Fruit fly (Drosophila melanogaster): ENCODE results near the gene Unc50.

The Unc50 gene

dm6 chr3R:8676560-8677000, at the start of gene Unc50, which contains the start of the genes CG11755 and CG8043:
Gene Unc50, minus strand, starts transcription at chr3R:8676613.
Gene CG11755, plus strand, starts transcription at chr3R:8676915.
Gene CG8043, plus strand, starts transcription at chr3R:8676915.
- TF ChIP-seq Myc (optimal IDR thresholded peaks at IDR 0.05) (no peak), insv (optimal IDR thresholded peaks at IDR 0.05) (no peak), psq (optimal IDR thresholded peaks at IDR 0.05) (no peak), Sin3A (optimal IDR thresholded peaks at IDR 0.05) (no peak), ttk (optimal IDR thresholded peaks at IDR 0.05) (no peak), h (optimal IDR thresholded peaks at IDR 0.05) (no peak)

- TF ChIP-seq insv (optimal IDR thresholded peaks at IDR 0.05), result no peak
- no peak for TF ChIP-seq Myc (optimal IDR thresholded peaks at IDR 0.05)
- TF ChIP-seq h (optimal IDR thresholded peaks at IDR 0.05), result no peak
- no peak for TF ChIP-seq ttk (optimal IDR thresholded peaks at IDR 0.05)
These were observed 48.8 kb upstream of the Unc50 start, which contains the start of gene ouib for dm6 chr3R:8725179-8725578. Gene ouib, plus strand, starts transcription at chr3R:8725479.

dm6 chr3R:8722962-8723548, 46.6 kb upstream of the Unc50 start, which contains the start of gene nom:
Gene nom, plus strand, starts transcription at chr3R:8723174.
- TF ChIP-seq Myc (optimal IDR thresholded peaks at IDR 0.05), result no peak
- TF ChIP-seq h (optimal IDR thresholded peaks at IDR 0.05), result no peak
- no peak for TF ChIP-seq Sin3A (optimal IDR thresholded peaks at IDR 0.05)

dm6 chr3R:8721071-8721470, 44.7 kb upstream of the Unc50 start, which contains the start of gene CG8136:
Gene CG8136, plus strand, starts transcription at chr3R:8721371.
- TF ChIP-seq psq (optimal IDR thresholded peaks at IDR 0.05) (no peak), Myc (optimal IDR thresholded peaks at IDR 0.05) (no peak), ttk (optimal IDR thresholded peaks at IDR 0.05) (no peak), insv (optimal IDR thresholded peaks at IDR 0.05) (no peak), Sin3A (optimal IDR thresholded peaks at IDR 0.05) (no peak), h (optimal IDR thresholded peaks at IDR 0.05) (no peak)

- no peak for TF ChIP-seq insv (optimal IDR thresholded peaks at IDR 0.05)
- TF ChIP-seq psq (optimal IDR thresholded peaks at IDR 0.05), result no peak
- TF ChIP-seq Sin3A (optimal IDR thresholded peaks at IDR 0.05), result no peak
- no peak for TF ChIP-seq Myc (optimal IDR thresholded peaks at IDR 0.05)
- TF ChIP-seq h (optimal IDR thresholded peaks at IDR 0.05), result no peak
These were observed 42.5 kb upstream of the Unc50 start, which contains the start of gene CG11760 for dm6 chr3R:8718898-8719297. Gene CG11760, plus strand, starts transcription at chr3R:8719198.

dm6 chr3R:8718356-8718755, 41.9 kb upstream of the Unc50 start, which contains the start of gene Cks85A:
Gene Cks85A, minus strand, starts transcription at chr3R:8718456.
- TF ChIP-seq ttk (optimal IDR thresholded peaks at IDR 0.05) (no peak), psq (optimal IDR thresholded peaks at IDR 0.05) (no peak), h (optimal IDR thresholded peaks at IDR 0.05) (no peak), Myc (optimal IDR thresholded peaks at IDR 0.05) (no peak), insv (optimal IDR thresholded peaks at IDR 0.05) (no peak), Sin3A (optimal IDR thresholded peaks at IDR 0.05) (no peak)

- TF ChIP-seq Sin3A (optimal IDR thresholded peaks at IDR 0.05) (no peak), ttk (optimal IDR thresholded peaks at IDR 0.05) (no peak), h (optimal IDR thresholded peaks at IDR 0.05) (no peak), psq (optimal IDR thresholded peaks at IDR 0.05) (no peak), Myc (optimal IDR thresholded peaks at IDR 0.05) (no peak), insv (optimal IDR thresholded peaks at IDR 0.05) (no peak)
These were observed 40.1 kb upstream of the Unc50 start for dm6 chr3R:8716551-8716879.

- no peak for TF ChIP-seq h (optimal IDR thresholded peaks at IDR 0.05)
- TF ChIP-seq psq (optimal IDR thresholded peaks at IDR 0.05), result no peak
- no peak for TF ChIP-seq Myc (optimal IDR thresholded peaks at IDR 0.05)
- no peak for TF ChIP-seq insv (optimal IDR thresholded peaks at IDR 0.05)
- TF ChIP-seq ttk (optimal IDR thresholded peaks at IDR 0.05), result no peak
- no peak for TF ChIP-seq Sin3A (optimal IDR thresholded peaks at IDR 0.05)
These were observed 39.6 kb upstream of the Unc50 start, which contains the start of gene TMEM216 for dm6 chr3R:8715851-8716550. Gene TMEM216, plus strand, starts transcription at chr3R:8716243.

dm6 chr3R:8715371-8715770, 39.0 kb upstream of the Unc50 start:
- no peak for TF ChIP-seq insv (optimal IDR thresholded peaks at IDR 0.05)
- TF ChIP-seq ttk (optimal IDR thresholded peaks at IDR 0.05), result no peak
- TF ChIP-seq psq (optimal IDR thresholded peaks at IDR 0.05), result no peak
- TF ChIP-seq Sin3A (optimal IDR thresholded peaks at IDR 0.05), result no peak
- no peak for TF ChIP-seq Myc (optimal IDR thresholded peaks at IDR 0.05)
- TF ChIP-seq h (optimal IDR thresholded peaks at IDR 0.05), result no peak

- TF ChIP-seq ttk (optimal IDR thresholded peaks at IDR 0.05) (no peak), h (optimal IDR thresholded peaks at IDR 0.05) (no peak), insv (optimal IDR thresholded peaks at IDR 0.05) (no peak), Myc (optimal IDR thresholded peaks at IDR 0.05) (no peak), psq (optimal IDR thresholded peaks at IDR 0.05) (no peak), Sin3A (optimal IDR thresholded peaks at IDR 0.05) (no peak)
These were observed 36.3 kb upstream of the Unc50 start, which contains the start of gene CG8112 for dm6 chr3R:8712722-8713131. Gene CG8112, plus strand, starts transcription at chr3R:8712933.

- TF ChIP-seq ttk (optimal IDR thresholded peaks at IDR 0.05) (no peak), Myc (optimal IDR thresholded peaks at IDR 0.05) (no peak), Sin3A (optimal IDR thresholded peaks at IDR 0.05) (no peak)
These were observed 35.6 kb upstream of the Unc50 start for dm6 chr3R:8711890-8712449.

dm6 chr3R:8707166-8707565, 30.8 kb upstream of the Unc50 start:
- TF ChIP-seq insv (optimal IDR thresholded peaks at IDR 0.05) (no peak), Myc (optimal IDR thresholded peaks at IDR 0.05) (no peak), Sin3A (optimal IDR thresholded peaks at IDR 0.05) (no peak), psq (optimal IDR thresholded peaks at IDR 0.05) (no peak), ttk (optimal IDR thresholded peaks at IDR 0.05) (no peak), h (optimal IDR thresholded peaks at IDR 0.05) (no peak)
